Fruit fly (Drosophila melanogaster) whole organism, prepupa: Measurements from ENCODE around the gene Sfp84E.

ENCODE experiments used
- CG10669 ChIP-seq: fragments of 200-800 bp; sonication (Bioruptor generic); optimal IDR thresholded peaks from 3 replicates; lab custom pipeline; 2018; ENCODE audit warnings: missing biosample characterization, mild to moderate bottlenecking, missing genetic modification characterization, moderate library complexity
- CG11294 ChIP-seq: fragments of 200-800 bp; sonication (Bioruptor generic); IDR thresholded peaks from 2 replicates; pipeline ENCODE4 v1.3.6; 2022; ENCODE audit warnings: missing biosample characterization, missing genetic modification characterization
- CG11762 ChIP-seq: fragments of 200-800 bp; sonication (Bioruptor generic); optimal IDR thresholded peaks from 3 replicates; lab custom pipeline; 2016; ENCODE audit warnings: missing biosample characterization, missing genetic modification characterization; ENCODE audit not compliant: insufficient read depth
- CG11902 ChIP-seq: fragments of 200-800 bp; sonication (Bioruptor generic); optimal IDR thresholded peaks from 3 replicates; lab custom pipeline; 2016; ENCODE audit warnings: missing biosample characterization, missing genetic modification characterization
- CG15336 ChIP-seq: fragments of 200-800 bp; sonication (Bioruptor generic); IDR thresholded peaks from 2 replicates; pipeline ENCODE4 v1.3.6; 2022; ENCODE audit warnings: missing biosample characterization, missing genetic modification characterization
- CG1621 ChIP-seq: fragments of 200-800 bp; sonication (Bioruptor generic); optimal IDR thresholded peaks from 3 replicates; lab custom pipeline; 2018; ENCODE audit warnings: missing biosample characterization, mild to moderate bottlenecking, missing genetic modification characterization
- CG3032 ChIP-seq: fragments of 200-800 bp; optimal IDR thresholded peaks from 2 replicates; lab custom pipeline; 2019; ENCODE audit warnings: missing biosample characterization, mild to moderate bottlenecking, missing genetic modification characterization, moderate library complexity
- CG31627 ChIP-seq: fragments of 200-800 bp; sonication (Bioruptor generic); optimal IDR thresholded peaks from 3 replicates; lab custom pipeline; 2016; ENCODE audit warnings: missing biosample characterization, missing genetic modification characterization
- CG32006 ChIP-seq: fragments of 200-800 bp; sonication (Bioruptor generic); optimal IDR thresholded peaks from 3 replicates; lab custom pipeline; 2017; ENCODE audit warnings: missing biosample characterization, mild to moderate bottlenecking, missing genetic modification characterization
- CG4318 ChIP-seq: fragments of 200-800 bp; sonication (Bioruptor generic); optimal IDR thresholded peaks from 3 replicates; lab custom pipeline; 2017; ENCODE audit warnings: missing biosample characterization, mild to moderate bottlenecking, missing genetic modification characterization
- CG6163 ChIP-seq: fragments of 200-800 bp; sonication (Bioruptor generic); IDR thresholded peaks from 3 replicates; pipeline ENCODE4 v1.3.6; 2022; ENCODE audit warnings: missing biosample characterization, missing genetic modification characterization
- CG6276 ChIP-seq: fragments of 200-800 bp; sonication (Bioruptor generic); optimal IDR thresholded peaks from 2 replicates; lab custom pipeline; 2017; ENCODE audit warnings: missing biosample characterization, mild to moderate bottlenecking, missing genetic modification characterization
- CG6792 ChIP-seq: fragments of 200-800 bp; sonication (Bioruptor generic); optimal IDR thresholded peaks from 3 replicates; lab custom pipeline; 2016; ENCODE audit warnings: missing biosample characterization, missing genetic modification characterization
- CG6808 ChIP-seq: fragments of 200-800 bp; sonication (Bioruptor generic); optimal IDR thresholded peaks from 3 replicates; lab custom pipeline; 2017; ENCODE audit warnings: missing biosample characterization, missing genetic modification characterization, mild to moderate bottlenecking, moderate library complexity, missing genetic modification reagents
- CG6854 ChIP-seq: fragments of 200-800 bp; sonication (Bioruptor generic); optimal IDR thresholded peaks from 2 replicates; lab custom pipeline; 2017; ENCODE audit warnings: missing biosample characterization, mild to moderate bottlenecking, missing genetic modification characterization
- CG7368 ChIP-seq: fragments of 200-800 bp; sonication (Bioruptor generic); optimal IDR thresholded peaks from 3 replicates; lab custom pipeline; 2016; ENCODE audit warnings: missing biosample characterization, missing genetic modification characterization
- CG8119 ChIP-seq: fragments of 200-800 bp; sonication (Bioruptor generic); IDR thresholded peaks from 3 replicates; pipeline ENCODE4 v1.3.6; 2022; ENCODE audit warnings: missing biosample characterization, missing genetic modification characterization
- CG8632 ChIP-seq: fragments of 200-800 bp; sonication (Bioruptor generic); optimal IDR thresholded peaks from 3 replicates; lab custom pipeline; 2016; ENCODE audit warnings: missing biosample characterization, missing genetic modification characterization
- CG9139 ChIP-seq: fragments of 200-800 bp; sonication (Bioruptor generic); optimal IDR thresholded peaks from 3 replicates; lab custom pipeline; 2017; ENCODE audit warnings: missing biosample characterization, mild to moderate bottlenecking, missing genetic modification characterization
- Eip75B ChIP-seq: fragments of 200-800 bp; sonication (Bioruptor generic); optimal IDR thresholded peaks from 3 replicates; lab custom pipeline; 2016; ENCODE audit warnings: missing biosample characterization, missing genetic modification characterization
- Eip78C ChIP-seq: fragments of 200-800 bp; sonication (Bioruptor generic); peaks from one replicate; lab custom pipeline; 2016; ENCODE audit warnings: missing biosample characterization, missing genetic modification characterization
- Eip93F ChIP-seq: fragments of 200-800 bp; sonication (Bioruptor generic); optimal IDR thresholded peaks from 2 replicates; lab custom pipeline; 2016; ENCODE audit warnings: missing biosample characterization, mild to moderate bottlenecking, missing genetic modification characterization
- Ets96B ChIP-seq: fragments of 200-800 bp; optimal IDR thresholded peaks from 2 replicates; lab custom pipeline; 2019; ENCODE audit warnings: missing biosample characterization, mild to moderate bottlenecking, missing genetic modification characterization, moderate library complexity
- Gug ChIP-seq: fragments of 200-800 bp; sonication (Bioruptor generic); IDR thresholded peaks from 2 replicates; pipeline ENCODE4 v1.3.6; 2022; ENCODE audit warnings: missing biosample characterization, missing genetic modification characterization
- Hr38 ChIP-seq: sonication (Bioruptor generic); optimal IDR thresholded peaks from 2 replicates; lab custom pipeline; 2016; ENCODE audit warnings: missing biosample characterization, missing genetic modification characterization
- Hr4 ChIP-seq: fragments of 200-800 bp; sonication (Bioruptor generic); optimal IDR thresholded peaks from 3 replicates; lab custom pipeline; 2016; ENCODE audit warnings: missing biosample characterization, missing genetic modification characterization
- Lpt ChIP-seq: fragments of 200-800 bp; sonication (Bioruptor generic); optimal IDR thresholded peaks from 3 replicates; lab custom pipeline; 2016; ENCODE audit warnings: missing biosample characterization, missing genetic modification characterization
- Met ChIP-seq: fragments of 200-800 bp; sonication (Bioruptor generic); optimal IDR thresholded peaks from 3 replicates; lab custom pipeline; 2016; ENCODE audit warnings: missing biosample characterization, missing genetic modification characterization
- OdsH ChIP-seq: fragments of 200-800 bp; sonication (Bioruptor generic); optimal IDR thresholded peaks from 3 replicates; lab custom pipeline; 2016; ENCODE audit warnings: missing biosample characterization, missing genetic modification characterization
- Smox ChIP-seq: fragments of 200-800 bp; sonication (Bioruptor generic); optimal IDR thresholded peaks from 3 replicates; lab custom pipeline; 2016; ENCODE audit warnings: missing biosample characterization, missing genetic modification characterization
- Sox102F ChIP-seq: fragments of 200-800 bp; sonication (Bioruptor generic); optimal IDR thresholded peaks from 2 replicates; lab custom pipeline; 2016; ENCODE audit warnings: missing biosample characterization, mild to moderate bottlenecking, missing genetic modification characterization
- Sox15 ChIP-seq: fragments of 200-800 bp; sonication (Bioruptor generic); optimal IDR thresholded peaks from 3 replicates; lab custom pipeline; 2016; ENCODE audit warnings: missing biosample characterization, missing genetic modification characterization
- acj6 ChIP-seq: fragments of 200-800 bp; sonication (Bioruptor generic); optimal IDR thresholded peaks from 3 replicates; lab custom pipeline; 2016; ENCODE audit warnings: missing biosample characterization, missing genetic modification characterization
- cyc ChIP-seq: fragments of 200-800 bp; sonication (Bioruptor generic); optimal IDR thresholded peaks from 3 replicates; lab custom pipeline; 2016; ENCODE audit warnings: missing biosample characterization, missing genetic modification characterization
- dac ChIP-seq: fragments of 200-800 bp; sonication (Bioruptor generic); optimal IDR thresholded peaks from 2 replicates; lab custom pipeline; 2017; ENCODE audit warnings: missing biosample characterization, mild to moderate bottlenecking, missing genetic modification characterization
- dsx ChIP-seq: fragments of 200-800 bp; optimal IDR thresholded peaks from 3 replicates; lab custom pipeline; 2019; ENCODE audit warnings: missing biosample characterization, mild to moderate bottlenecking, missing genetic modification characterization, moderate library complexity; ENCODE audit not compliant: poor library complexity, severe bottlenecking
- eg ChIP-seq: fragments of 200-800 bp; sonication (Bioruptor generic); IDR thresholded peaks from 3 replicates; pipeline ENCODE4 v1.3.6; 2022; ENCODE audit warnings: missing biosample characterization, missing genetic modification characterization
- fd59A ChIP-seq: fragments of 200-800 bp; sonication (Bioruptor generic); optimal IDR thresholded peaks from 2 replicates; lab custom pipeline; 2017; ENCODE audit warnings: missing biosample characterization, mild to moderate bottlenecking, missing genetic modification characterization, missing genetic modification reagents
- fd85E ChIP-seq: fragments of 200-800 bp; sonication (Bioruptor generic); optimal IDR thresholded peaks from 3 replicates; lab custom pipeline; 2016; ENCODE audit warnings: missing biosample characterization, missing genetic modification characterization
- fkh ChIP-seq: fragments of 200-800 bp; sonication (Bioruptor generic); optimal IDR thresholded peaks from 3 replicates; lab custom pipeline; 2017; ENCODE audit warnings: missing biosample characterization, mild to moderate bottlenecking, missing genetic modification characterization, moderate library complexity
- lz ChIP-seq: fragments of 200-800 bp; sonication (Bioruptor generic); optimal IDR thresholded peaks from 3 replicates; lab custom pipeline; 2016; ENCODE audit warnings: missing biosample characterization, missing genetic modification characterization
- net ChIP-seq: fragments of 200-800 bp; sonication (Bioruptor generic); optimal IDR thresholded peaks from 3 replicates; lab custom pipeline; 2016; ENCODE audit warnings: missing biosample characterization, missing genetic modification characterization
- salr ChIP-seq, 2 experiments: fragments of 200-800 bp; sonication (Bioruptor generic); optimal IDR thresholded peaks; 3 replicates each; lab custom pipeline; 2016 to 2018; ENCODE audit warnings: missing biosample characterization in 2 of 2, missing genetic modification characterization in 2 of 2, mild to moderate bottlenecking in 1 of 2
- spab ChIP-seq: fragments of 200-800 bp; sonication (Bioruptor generic); optimal IDR thresholded peaks from 2 replicates; lab custom pipeline; 2017; ENCODE audit warnings: missing biosample characterization, mild to moderate bottlenecking, missing genetic modification characterization, missing genetic modification reagents
- ss ChIP-seq, 2 experiments: fragments of 200-800 bp; sonication (Bioruptor generic); optimal IDR thresholded peaks; 2 replicates in 1 of 2; 3 replicates in 1 of 2; lab custom pipeline; 2017 to 2018; ENCODE audit warnings: mild to moderate bottlenecking in 2 of 2, missing biosample characterization in 2 of 2, missing genetic modification characterization in 2 of 2, moderate library complexity in 1 of 2
- svp ChIP-seq: fragments of 200-800 bp; sonication (Bioruptor generic); peaks from one replicate; lab custom pipeline; 2016; ENCODE audit warnings: missing biosample characterization, missing genetic modification characterization
- topi ChIP-seq: fragments of 200-800 bp; sonication (Bioruptor generic); optimal IDR thresholded peaks from 3 replicates; lab custom pipeline; 2016; ENCODE audit warnings: missing biosample characterization, missing genetic modification characterization
- vri ChIP-seq: fragments of 200-800 bp; sonication (Bioruptor generic); optimal IDR thresholded peaks from 3 replicates; lab custom pipeline; 2016; ENCODE audit warnings: missing biosample characterization, mild to moderate bottlenecking, missing genetic modification characterization

Gene Sfp84E

dm6 chr3R:7967347-7967746, 12.8 kb downstream of the Sfp84E start, which contains the start of gene dsx (continued):
- TF ChIP-seq CG11294 (GFP tag; lab: Robert Waterston, UW) (no peak), Smox (peak; percentile 38), Hr4 (peak; percentile 38), Ets96B (tag; lab: Kevin White, UChicago) (no peak), CG6276 (GFP tag; lab: Kevin White, UChicago) (no peak), topi (peak; percentile 5), fd59A (GFP tag; lab: Kevin White, UChicago) (peak; percentile 30), cyc (GFP tag; lab: Kevin White, UChicago) (peak; percentile 6), CG6163 (no peak), ss (GFP tag; optimal IDR thresholded peaks at IDR 0.05; lab: Kevin White, UChicago) (no peak), CG31627 (GFP tag; lab: Kevin White, UChicago) (peak; percentile 49)

dm6 chr3R:7966544-7967264, 13.4 kb downstream of the Sfp84E start:
- TF ChIP-seq CG10669 (GFP tag; lab: Kevin White, UChicago) (no peak), CG11762 (GFP tag; lab: Kevin White, UChicago) (no peak), salr (GFP tag; optimal IDR thresholded peaks at IDR 0.05; lab: Kevin White, UChicago) (no peak), Eip78C (GFP tag; lab: Kevin White, UChicago) (peak; percentile 70), Eip93F (no peak), Met (GFP tag; lab: Kevin White, UChicago) (no peak), Hr4 (no peak), CG8119 (GFP tag; lab: Robert Waterston, UW) (no peak; the same call in 1 of the 3 replicates), dac (GFP tag; lab: Kevin White, UChicago) (no peak), Sox15 (GFP tag; lab: Kevin White, UChicago) (no peak), CG9139 (GFP tag; lab: Kevin White, UChicago) (no peak), CG7368 (GFP tag; lab: Kevin White, UChicago) (no peak), spab (GFP tag; lab: Kevin White, UChicago) (no peak), cyc (GFP tag; lab: Kevin White, UChicago) (no peak), Eip75B (GFP tag; lab: Kevin White, UChicago) (peak; percentile 28), CG6854 (GFP tag; lab: Kevin White, UChicago) (no peak), vri (peak; percentile 59), svp (GFP tag; lab: Kevin White, UChicago) (peak; percentile 87), CG15336 (GFP tag; lab: Robert Waterston, UW) (peak; percentile 25), CG6808 (GFP tag; lab: Kevin White, UChicago) (no peak), eg (peak; percentile 55; the same call in 2 of the 3 replicates), acj6 (GFP tag; lab: Kevin White, UChicago) (no peak), CG6792 (GFP tag; lab: Kevin White, UChicago) (no peak), Gug (no peak; the same call in 1 of the 2 replicates), dsx (GFP tag; lab: Kevin White, UChicago) (peak; percentile 100), fd85E (GFP tag; lab: Kevin White, UChicago) (no peak), CG3032 (tag; lab: Kevin White, UChicago) (no peak), net (GFP tag; lab: Kevin White, UChicago) (no peak), CG32006 (no peak), ss (GFP tag; optimal IDR thresholded peaks at IDR 0.05; lab: Kevin White, UChicago) (peak; percentile 13 to 60), CG8632 (GFP tag; lab: Kevin White, UChicago) (no peak), OdsH (GFP tag; lab: Kevin White, UChicago) (no peak), Lpt (GFP tag; lab: Kevin White, UChicago) (peak; percentile 16), lz (no peak), CG1621 (tag; lab: Kevin White, UChicago) (peak; percentile 82), Hr38 (GFP tag; lab: Kevin White, UChicago) (no peak), CG4318 (GFP tag; lab: Kevin White, UChicago) (no peak), CG11902 (no peak), CG6163 (peak; percentile 43; the same call in 2 of the 3 replicates), fkh (no peak), topi (no peak), Sox102F (no peak), CG11294 (GFP tag; lab: Robert Waterston, UW) (no peak), CG6276 (GFP tag; lab: Kevin White, UChicago) (no peak), fd59A (GFP tag; lab: Kevin White, UChicago) (peak; percentile 4)
